Worm (Caenorhabditis elegans): Measurements from ENCODE around the gene fbxa-4.

- TF ChIP-seq elt-3 (tag; optimal IDR thresholded peaks at IDR 0.05) (no peak), pha-4 (tag; optimal IDR thresholded peaks at IDR 0.05) (peak; percentile 96), ztf-4 (tag; optimal IDR thresholded peaks at IDR 0.05) (no peak), lin-39 (tag; optimal IDR thresholded peaks at IDR 0.05) (no peak)
Measured at ce11 chrII:2454822-2455221, 39.5 kb upstream of the fbxa-4 start.
